Worm (Caenorhabditis elegans): ENCODE data around the gene str-81.

ce11 chrV:19237204-19237603, 13.7 kb downstream of the str-81 start, which contains the start of gene fbxb-2:
- TF ChIP-seq npax-4 (tag; optimal IDR thresholded peaks at IDR 0.05) (no peak), unc-86 (tag; optimal IDR thresholded peaks at IDR 0.05) (no peak), sox-4 (tag; optimal IDR thresholded peaks at IDR 0.05) (no peak), ama-1 (optimal IDR thresholded peaks at IDR 0.05) (no peak), lin-11 (tag; optimal IDR thresholded peaks at IDR 0.05) (no peak), pat-9 (tag; optimal IDR thresholded peaks at IDR 0.05) (no peak), pag-3 (tag; optimal IDR thresholded peaks at IDR 0.05; ENCODE audit: borderline replicate concordance) (no peak), ceh-19 (GFP tag; optimal IDR thresholded peaks at IDR 0.05) (no peak), ceh-9 (tag; optimal IDR thresholded peaks at IDR 0.05) (no peak), pha-4 (tag; optimal IDR thresholded peaks at IDR 0.05) (no peak), fkh-10 (GFP tag; optimal IDR thresholded peaks at IDR 0.05) (no peak), unc-42 (tag; optimal IDR thresholded peaks at IDR 0.05) (no peak), ceh-6 (GFP tag; optimal IDR thresholded peaks at IDR 0.05) (no peak), mec-3 (tag; optimal IDR thresholded peaks at IDR 0.05; ENCODE audit: borderline replicate concordance) (no peak)

All from whole organism, late embryonic.